Worm (Caenorhabditis elegans) whole organism, midembryonic: Measurements from ENCODE around the gene set-2.

Experiments used
- flt-1 ChIP-seq: fragments of 200-800 bp; sonication (Bioruptor generic); IDR thresholded peaks from 2 replicates; pipeline ENCODE4 v1.3.6; 2022; ENCODE audit warnings: missing genetic modification characterization, missing compliant biosample characterization
- klf-2 ChIP-seq: fragments of 200-800 bp; sonication (Bioruptor generic); conservative IDR thresholded peaks from 2 replicates; pipeline ENCODE4 v1.3.6; 2022; ENCODE audit warnings: missing genetic modification reagents, missing genetic modification characterization, missing compliant biosample characterization
- med-1 ChIP-seq: sonication (generic microtip); optimal IDR thresholded peaks from 2 replicates; lab custom pipeline; 2017; ENCODE audit warnings: missing genetic modification characterization, mild to moderate bottlenecking, missing compliant biosample characterization, antibody characterized with exemption, missing genetic modification reagents; ENCODE audit not compliant: insufficient read depth
- ref-1 ChIP-seq: fragments of 200-800 bp; sonication (Bioruptor generic); conservative IDR thresholded peaks from 2 replicates; pipeline ENCODE4 v1.3.6; 2022; ENCODE audit warnings: missing genetic modification reagents, missing genetic modification characterization, missing compliant biosample characterization
- tab-1 ChIP-seq: fragments of 200-800 bp; sonication (Bioruptor generic); IDR thresholded peaks from 2 replicates; pipeline ENCODE4 v1.3.6; 2022; ENCODE audit warnings: missing genetic modification characterization, missing compliant biosample characterization
- ztf-29 ChIP-seq: fragments of 200-800 bp; sonication (Bioruptor generic); IDR thresholded peaks from 2 replicates; pipeline ENCODE4 v1.3.6; 2022; ENCODE audit warnings: missing genetic modification reagents, missing genetic modification characterization, missing compliant biosample characterization

ce11 chrIII:4895313-4895712, 34.7 kb downstream of the set-2 start:
- no peak for TF ChIP-seq klf-2 (GFP tag; lab: Robert Waterston, UW)
- TF ChIP-seq flt-1 (GFP tag; lab: Robert Waterston, UW), result no peak
- no peak for TF ChIP-seq tab-1 (GFP tag; lab: Robert Waterston, UW)
- no peak for TF ChIP-seq ref-1 (GFP tag; lab: Robert Waterston, UW)
- no peak for TF ChIP-seq med-1
- no peak for TF ChIP-seq ztf-29 (GFP tag; lab: Robert Waterston, UW)
